Fruit fly (Drosophila melanogaster) whole organism, embryonic: ENCODE data around the gene Ythdf.
A peak's percentile ranks its signal among the peaks of the same experiment; 100 is the strongest.

Source experiments
- ATbp ChIP-seq: fragments of 200-800 bp; sonication (Bioruptor generic); optimal IDR thresholded peaks from 2 replicates; lab custom pipeline; 2017; ENCODE audit warnings: missing biosample characterization, mild to moderate bottlenecking, missing genetic modification characterization, missing genetic modification reagents
- Abd-B ChIP-seq: fragments of 200-800 bp; sonication (Bioruptor generic); optimal IDR thresholded peaks from 2 replicates; lab custom pipeline; 2018; ENCODE audit warnings: missing biosample characterization, mild to moderate bottlenecking, missing genetic modification characterization, moderate library complexity
- Aef1 ChIP-seq: fragments of 200-800 bp; sonication (Bioruptor generic); IDR thresholded peaks from 3 replicates; pipeline ENCODE4 v1.3.6; 2022; ENCODE audit warnings: missing biosample characterization, missing genetic modification characterization
- C15 ChIP-seq: fragments of 200-800 bp; sonication (Bioruptor generic); IDR thresholded peaks from 3 replicates; pipeline ENCODE4 v1.3.6; 2022; ENCODE audit warnings: missing biosample characterization, missing genetic modification characterization
- CG10654 ChIP-seq: fragments of 200-800 bp; sonication (Bioruptor generic); optimal IDR thresholded peaks from 2 replicates; lab custom pipeline; 2016; ENCODE audit warnings: missing biosample characterization, missing genetic modification characterization
- CG11560 ChIP-seq: fragments of 200-800 bp; sonication (Bioruptor generic); IDR thresholded peaks from 3 replicates; pipeline ENCODE4 v1.3.6; 2022; ENCODE audit warnings: missing biosample characterization, missing genetic modification characterization
- CG12104 ChIP-seq: fragments of 200-800 bp; sonication (Bioruptor generic); optimal IDR thresholded peaks from 3 replicates; lab custom pipeline; 2016; ENCODE audit warnings: missing biosample characterization, missing genetic modification characterization
- CG12299 ChIP-seq: fragments of 200-800 bp; sonication (Bioruptor generic); optimal IDR thresholded peaks from 2 replicates; lab custom pipeline; 2018; ENCODE audit warnings: missing biosample characterization, mild to moderate bottlenecking, missing genetic modification characterization
- CG18262 ChIP-seq: fragments of 200-800 bp; optimal IDR thresholded peaks from 3 replicates; lab custom pipeline; 2019; ENCODE audit warnings: missing biosample characterization, mild to moderate bottlenecking, missing genetic modification characterization, moderate library complexity
- CG3065 ChIP-seq: fragments of 200-800 bp; sonication (Bioruptor generic); optimal IDR thresholded peaks from 2 replicates; lab custom pipeline; 2016; ENCODE audit warnings: missing biosample characterization, missing genetic modification characterization
- CG32767 ChIP-seq: fragments of 200-800 bp; sonication (Bioruptor generic); IDR thresholded peaks from 2 replicates; pipeline ENCODE4 v1.3.6; 2022; ENCODE audit warnings: missing biosample characterization, missing genetic modification characterization
- CG3281 ChIP-seq: fragments of 200-800 bp; sonication (Bioruptor generic); optimal IDR thresholded peaks from 3 replicates; lab custom pipeline; 2017; ENCODE audit warnings: missing biosample characterization, mild to moderate bottlenecking, missing genetic modification characterization
- CG34422 ChIP-seq: fragments of 200-800 bp; sonication (Bioruptor generic); IDR thresholded peaks from 3 replicates; pipeline ENCODE4 v1.3.6; 2022; ENCODE audit warnings: missing biosample characterization, missing genetic modification characterization
- CG3847 ChIP-seq: fragments of 200-800 bp; sonication (Bioruptor generic); IDR thresholded peaks from 2 replicates; pipeline ENCODE4 v1.3.6; 2022; ENCODE audit warnings: missing biosample characterization, missing genetic modification characterization
- CG3995 ChIP-seq: fragments of 200-800 bp; sonication (Bioruptor generic); optimal IDR thresholded peaks from 3 replicates; lab custom pipeline; 2016; ENCODE audit warnings: missing biosample characterization, missing genetic modification characterization
- CG42726 ChIP-seq: fragments of 200-800 bp; sonication (Bioruptor generic); IDR thresholded peaks from 2 replicates; pipeline ENCODE4 v1.3.6; 2022; ENCODE audit warnings: missing biosample characterization, missing genetic modification characterization; ENCODE audit not compliant: partially characterized antibody
- CG7357 ChIP-seq: fragments of 200-800 bp; sonication (Bioruptor generic); IDR thresholded peaks from 3 replicates; pipeline ENCODE4 v1.3.6; 2022; ENCODE audit warnings: missing biosample characterization, missing genetic modification characterization
- CG7556 ChIP-seq: fragments of 200-800 bp; sonication (Bioruptor generic); optimal IDR thresholded peaks from 2 replicates; lab custom pipeline; 2017; ENCODE audit warnings: missing biosample characterization, mild to moderate bottlenecking, missing genetic modification characterization
- CG7745 ChIP-seq: fragments of 200-800 bp; sonication (Bioruptor generic); optimal IDR thresholded peaks from 2 replicates; lab custom pipeline; 2018; ENCODE audit warnings: missing biosample characterization, mild to moderate bottlenecking, missing genetic modification characterization, moderate library complexity
- CG8089 ChIP-seq: fragments of 200-800 bp; sonication (Bioruptor generic); optimal IDR thresholded peaks from 3 replicates; lab custom pipeline; 2016; ENCODE audit warnings: missing biosample characterization, missing genetic modification characterization
- CG8924 ChIP-seq: fragments of 200-800 bp; optimal IDR thresholded peaks from 3 replicates; lab custom pipeline; 2019; ENCODE audit warnings: missing biosample characterization, mild to moderate bottlenecking, missing genetic modification characterization, moderate library complexity
- CG9609 ChIP-seq: fragments of 200-800 bp; sonication (Bioruptor generic); optimal IDR thresholded peaks from 3 replicates; lab custom pipeline; 2016; ENCODE audit warnings: missing biosample characterization, missing genetic modification characterization
- CrebB ChIP-seq: fragments of 200-800 bp; sonication (Bioruptor generic); optimal IDR thresholded peaks from 3 replicates; lab custom pipeline; 2018; ENCODE audit warnings: missing biosample characterization, mild to moderate bottlenecking, missing genetic modification characterization
- Dad ChIP-seq: fragments of 200-800 bp; sonication (Bioruptor generic); optimal IDR thresholded peaks from 3 replicates; lab custom pipeline; 2016; ENCODE audit warnings: missing biosample characterization, missing genetic modification characterization
- HLH3B ChIP-seq: fragments of 200-800 bp; sonication (Bioruptor generic); IDR thresholded peaks from 2 replicates; pipeline ENCODE4 v1.3.6; 2022; ENCODE audit warnings: missing biosample characterization, missing genetic modification characterization
- Hand ChIP-seq: fragments of 200-800 bp; sonication (Bioruptor generic); optimal IDR thresholded peaks from 2 replicates; lab custom pipeline; 2017; ENCODE audit warnings: mild to moderate bottlenecking, missing biosample characterization, missing genetic modification reagents, missing genetic modification characterization
- Hey ChIP-seq: fragments of 200-800 bp; sonication (Bioruptor generic); optimal IDR thresholded peaks from 3 replicates; lab custom pipeline; 2018; ENCODE audit warnings: missing biosample characterization, mild to moderate bottlenecking, missing genetic modification characterization
- Kr ChIP-seq: fragments of 200-800 bp; sonication (Bioruptor generic); optimal IDR thresholded peaks from 2 replicates; lab custom pipeline; 2017; ENCODE audit warnings: missing biosample characterization, mild to moderate bottlenecking, missing genetic modification characterization
- Lpt ChIP-seq: fragments of >200 bp; optimal IDR thresholded peaks from 2 replicates; lab custom pipeline; 2018; ENCODE audit warnings: missing biosample characterization, missing genetic modification characterization
- MTF-1 ChIP-seq: fragments of 200-800 bp; sonication (Bioruptor generic); optimal IDR thresholded peaks from 2 replicates; lab custom pipeline; 2018; ENCODE audit warnings: missing biosample characterization, mild to moderate bottlenecking, missing genetic modification characterization, borderline replicate concordance
- NC2β ChIP-seq: fragments of 200-800 bp; sonication (Bioruptor generic); optimal IDR thresholded peaks from 2 replicates; lab custom pipeline; 2016; ENCODE audit warnings: missing biosample characterization, missing genetic modification characterization
- Neu2 ChIP-seq: fragments of 200-800 bp; sonication (Bioruptor generic); optimal IDR thresholded peaks from 3 replicates; lab custom pipeline; 2016; ENCODE audit warnings: missing biosample characterization, missing genetic modification characterization, borderline replicate concordance
- Opbp ChIP-seq: fragments of 200-800 bp; sonication (Bioruptor generic); IDR thresholded peaks from 3 replicates; pipeline ENCODE4 v1.3.6; 2022; ENCODE audit warnings: missing biosample characterization, missing genetic modification characterization; ENCODE audit not compliant: partially characterized antibody
- Optix ChIP-seq: fragments of 200-800 bp; sonication (Bioruptor generic); IDR thresholded peaks from 3 replicates; pipeline ENCODE4 v1.3.6; 2022; ENCODE audit warnings: missing biosample characterization, missing genetic modification characterization
- Poxn ChIP-seq: fragments of 200-800 bp; sonication (Bioruptor generic); IDR thresholded peaks from 2 replicates; pipeline ENCODE4 v1.3.6; 2022; ENCODE audit warnings: missing biosample characterization, missing genetic modification characterization
- Trl ChIP-seq, 3 experiments: fragments of >200 bp in 2 of 3; fragments of 200-800 bp in 1 of 3; sonication (Bioruptor generic) in 1 of 3; optimal IDR thresholded peaks; 2 replicates in 1 of 3; 3 replicates in 2 of 3; lab custom pipeline; 2016 to 2017; ENCODE audit warnings: missing biosample characterization in 1 of 3, missing genetic modification characterization in 1 of 3
- Usf ChIP-seq: fragments of 200-800 bp; sonication (Bioruptor generic); optimal IDR thresholded peaks from 2 replicates; lab custom pipeline; 2017; ENCODE audit warnings: missing genotype, missing biosample characterization, missing genetic modification characterization
- al ChIP-seq: fragments of 200-800 bp; sonication (Bioruptor generic); IDR thresholded peaks from 2 replicates; pipeline ENCODE4 v1.3.6; 2022; ENCODE audit warnings: missing biosample characterization, missing genetic modification characterization
- bab2 ChIP-seq: fragments of 200-800 bp; sonication (Bioruptor generic); optimal IDR thresholded peaks from 2 replicates; lab custom pipeline; 2016; ENCODE audit warnings: missing biosample characterization, missing genetic modification characterization
- crol ChIP-seq: fragments of 200-800 bp; sonication (Bioruptor generic); IDR thresholded peaks from 2 replicates; pipeline ENCODE4 v1.3.6; 2022; ENCODE audit warnings: missing biosample characterization, missing genetic modification characterization
- jigr1 ChIP-seq: fragments of 200-800 bp; sonication (Bioruptor generic); IDR thresholded peaks from 3 replicates; pipeline ENCODE4 v1.3.6; 2022; ENCODE audit warnings: missing biosample characterization, missing genetic modification characterization
- lab ChIP-seq: fragments of 200-800 bp; sonication (Bioruptor generic); optimal IDR thresholded peaks from 3 replicates; lab custom pipeline; 2017; ENCODE audit warnings: missing biosample characterization, missing genetic modification characterization, mild to moderate bottlenecking, moderate library complexity, missing genetic modification reagents
- nerfin-1 ChIP-seq: fragments of 200-800 bp; sonication (Bioruptor generic); optimal IDR thresholded peaks from 3 replicates; lab custom pipeline; 2019; ENCODE audit warnings: missing biosample characterization, mild to moderate bottlenecking, missing genetic modification characterization, moderate library complexity
- prd ChIP-seq, 3 experiments: fragments of >200 bp in 2 of 3; fragments of 200-800 bp in 1 of 3; sonication (Bioruptor generic) in 1 of 3; optimal IDR thresholded peaks in 2 of 3; IDR thresholded peaks in 1 of 3; 2 replicates in 2 of 3; 3 replicates in 1 of 3; pipeline versions ENCODE4 v1.3.6 to Lab custom; 2017 to 2022; ENCODE audit warnings: missing biosample characterization in 1 of 3, missing genetic modification characterization in 1 of 3
- psq ChIP-seq: fragments of 200-800 bp; sonication (Bioruptor generic); optimal IDR thresholded peaks from 2 replicates; lab custom pipeline; 2017; ENCODE audit warnings: missing biosample characterization, missing genetic modification characterization
- sisA ChIP-seq: fragments of 200-800 bp; sonication (Bioruptor generic); IDR thresholded peaks from 2 replicates; pipeline ENCODE4 v1.3.6; 2022; ENCODE audit warnings: missing biosample characterization, missing genetic modification characterization
- sug ChIP-seq: fragments of 200-800 bp; optimal IDR thresholded peaks from 2 replicates; lab custom pipeline; 2019; ENCODE audit warnings: missing biosample characterization, mild to moderate bottlenecking, missing genetic modification characterization, moderate library complexity
- tx ChIP-seq: fragments of 200-800 bp; sonication (Bioruptor generic); optimal IDR thresholded peaks from 2 replicates; lab custom pipeline; 2016; ENCODE audit warnings: missing biosample characterization, missing genetic modification characterization
- vvl ChIP-seq: fragments of 200-800 bp; sonication (Bioruptor generic); IDR thresholded peaks from 2 replicates; pipeline ENCODE4 v1.3.6; 2022; ENCODE audit warnings: missing biosample characterization, missing genetic modification characterization
- zen ChIP-seq: fragments of 200-800 bp; sonication (Bioruptor generic); optimal IDR thresholded peaks from 3 replicates; lab custom pipeline; 2018; ENCODE audit warnings: missing biosample characterization, mild to moderate bottlenecking, missing genetic modification characterization, moderate library complexity

Gene Ythdf

DNA sequence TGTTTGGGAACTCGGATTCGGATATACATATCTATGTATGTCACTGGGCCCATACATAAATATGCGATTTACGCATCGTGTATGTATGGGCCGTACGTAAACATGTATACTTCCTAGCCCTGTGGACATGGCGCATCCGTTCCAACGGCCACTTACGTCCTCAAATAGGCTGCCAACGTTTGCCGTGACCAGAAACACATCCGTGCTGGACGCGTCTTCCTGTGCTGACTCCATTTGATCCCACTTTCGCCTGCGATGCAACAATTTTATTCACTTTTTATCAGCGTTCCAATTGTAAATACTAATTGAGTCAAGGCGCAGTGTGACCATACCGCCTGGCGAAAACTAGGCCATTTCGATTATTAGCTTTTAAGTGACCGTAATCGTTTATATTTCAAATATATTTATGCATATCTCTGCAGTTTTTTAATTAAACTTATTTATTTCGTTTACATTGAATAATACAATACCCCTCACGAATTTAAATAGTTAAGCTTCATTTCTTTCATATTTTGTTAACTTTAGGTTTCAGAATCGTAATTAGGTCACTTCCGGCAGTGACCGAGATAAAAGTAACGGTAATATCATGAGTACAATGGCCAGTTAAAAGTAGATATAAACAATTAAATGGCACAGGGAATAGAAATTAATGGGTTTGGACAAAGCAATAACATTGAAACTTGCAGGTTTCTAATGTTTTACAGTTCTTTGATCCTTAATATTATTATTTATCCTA is 5.9 kb upstream of the Ythdf start, which contains the start of gene 5PtaseI (continued):
- no peak for TF ChIP-seq nerfin-1 (tag; lab: Kevin White, UChicago)
- TF ChIP-seq CG3995 (GFP tag; lab: Kevin White, UChicago), result peak; percentile 86
- no peak for TF ChIP-seq CG42726 (GFP tag; lab: Robert Waterston, UW)
- TF ChIP-seq Opbp, result no peak
- TF ChIP-seq Usf (GFP tag; lab: Kevin White, UChicago), result no peak
- no peak for TF ChIP-seq CG7357 (GFP tag; lab: Robert Waterston, UW)
- TF ChIP-seq Neu2 (GFP tag; lab: Kevin White, UChicago), result no peak
- TF ChIP-seq CG32767 (GFP tag; lab: Robert Waterston, UW), result 0 out of 2 replicates have a peak, but pooled peaks have one; percentile 47
- TF ChIP-seq Hand, result no peak
- TF ChIP-seq sug (tag; lab: Kevin White, UChicago), result peak; percentile 50
- TF ChIP-seq MTF-1 (GFP tag; lab: Kevin White, UChicago), result no peak
- TF ChIP-seq CG12299, result no peak
- TF ChIP-seq CG18262, result no peak
- no peak for TF ChIP-seq CrebB (tag; lab: Kevin White, UChicago)
- no peak for TF ChIP-seq crol (GFP tag; lab: Robert Waterston, UW)
- no peak for TF ChIP-seq Optix (GFP tag; lab: Robert Waterston, UW)
- TF ChIP-seq vvl (GFP tag; lab: Robert Waterston, UW), result peak; percentile 38
- no peak for TF ChIP-seq sisA
- TF ChIP-seq Dad (GFP tag; lab: Kevin White, UChicago), result no peak
- no peak for TF ChIP-seq Kr (GFP tag; lab: Kevin White, UChicago)
- TF ChIP-seq CG8089 (GFP tag; lab: Kevin White, UChicago), result no peak
- TF ChIP-seq CG3281, result peak; percentile 8
- no peak for TF ChIP-seq bab2
- TF ChIP-seq Hey (tag; lab: Kevin White, UChicago), result no peak
- TF ChIP-seq zen (tag; lab: Kevin White, UChicago), result peak; percentile 22
- no peak for TF ChIP-seq psq (GFP tag; lab: Kevin White, UChicago)
- TF ChIP-seq Poxn (GFP tag; lab: Robert Waterston, UW), result no peak
- no peak for TF ChIP-seq CG10654 (GFP tag; lab: Kevin White, UChicago)
- TF ChIP-seq C15, result no peak
- no peak for TF ChIP-seq HLH3B (GFP tag; lab: Robert Waterston, UW)
- no peak for TF ChIP-seq CG3847 (GFP tag; lab: Robert Waterston, UW)
- TF ChIP-seq ATbp (GFP tag; lab: Kevin White, UChicago), result no peak
- no peak for TF ChIP-seq Trl (optimal IDR thresholded peaks at IDR 0.05; lab: Kevin White, UChicago)
- TF ChIP-seq Trl (GFP tag; optimal IDR thresholded peaks at IDR 0.05; lab: Kevin White, UChicago), result no peak
- TF ChIP-seq CG3065 (GFP tag; lab: Kevin White, UChicago), result no peak
- TF ChIP-seq CG12104 (GFP tag; lab: Kevin White, UChicago), result no peak
- TF ChIP-seq Abd-B (GFP tag; lab: Kevin White, UChicago), result no peak
- no peak for TF ChIP-seq CG8924 (tag; lab: Kevin White, UChicago)
- no peak for TF ChIP-seq al
- 0 out of 3 replicates have a peak, but pooled peaks have one; percentile 39 for TF ChIP-seq CG34422 (GFP tag; lab: Robert Waterston, UW)
- TF ChIP-seq CG7556 (GFP tag; lab: Kevin White, UChicago), result no peak
- no peak for TF ChIP-seq jigr1 (GFP tag; lab: Robert Waterston, UW)
- no peak for TF ChIP-seq CG11560 (tag; lab: Robert Waterston, UW)
- no peak for TF ChIP-seq lab (GFP tag; lab: Kevin White, UChicago)
- no peak for TF ChIP-seq tx
- no peak for TF ChIP-seq Aef1 (GFP tag; lab: Robert Waterston, UW)
- no peak for TF ChIP-seq Lpt (GFP tag; lab: Kevin White, UChicago)
- TF ChIP-seq NC2β (GFP tag; lab: Kevin White, UChicago), result no peak
- no peak for TF ChIP-seq CG7745
- no peak for TF ChIP-seq CG9609 (GFP tag; lab: Kevin White, UChicago)
- no peak for TF ChIP-seq prd (optimal IDR thresholded peaks at IDR 0.05; lab: Kevin White, UChicago)
- no peak for TF ChIP-seq prd (GFP tag; IDR thresholded peaks at IDR 0.05; lab: Robert Waterston, UW)
